Fruit fly (Drosophila melanogaster) whole organism, wandering third instar larva: ENCODE results near the gene CG42869.

ENCODE experiments used
- CrebA ChIP-seq: fragments of 200-800 bp; sonication (Bioruptor generic); optimal IDR thresholded peaks from 2 replicates; lab custom pipeline; 2016; ENCODE audit warnings: missing biosample characterization, mild to moderate bottlenecking, missing genetic modification characterization, borderline replicate concordance
- Sp1 ChIP-seq: fragments of 200-800 bp; sonication (Bioruptor generic); optimal IDR thresholded peaks from 3 replicates; lab custom pipeline; 2019; ENCODE audit warnings: missing biosample characterization, mild to moderate bottlenecking, missing genetic modification characterization, moderate library complexity
- rgr ChIP-seq: fragments of 200-800 bp; sonication (Bioruptor generic); optimal IDR thresholded peaks from 3 replicates; lab custom pipeline; 2016; ENCODE audit warnings: missing biosample characterization, mild to moderate bottlenecking, missing genetic modification characterization

DNA sequence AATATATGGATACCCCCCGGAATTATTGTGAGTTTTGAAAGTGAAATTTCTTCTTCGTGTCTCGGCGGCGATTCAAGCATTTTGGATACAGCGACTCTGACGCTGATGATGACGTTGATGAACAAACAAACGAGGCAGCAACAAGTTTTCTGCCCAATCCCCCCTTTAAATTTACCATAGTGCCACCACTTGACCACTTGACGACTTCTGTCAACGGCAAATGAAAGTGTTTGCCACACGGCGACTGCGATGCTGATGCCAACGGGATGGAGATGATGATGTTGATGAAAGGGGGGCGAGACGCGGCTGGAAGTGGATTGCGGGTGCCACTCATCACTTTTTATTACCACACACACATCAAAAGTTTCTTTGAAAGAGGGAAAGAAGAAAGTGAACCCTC is 36.2 kb downstream of the CG42869 start:
- TF ChIP-seq CrebA (GFP tag; lab: Kevin White, UChicago) (no peak), Sp1 (GFP tag; lab: Kevin White, UChicago) (no peak), rgr (GFP tag; lab: Kevin White, UChicago) (no peak)
